Worm (Caenorhabditis elegans): Measurements from ENCODE around the gene fbxa-150.

DNA sequence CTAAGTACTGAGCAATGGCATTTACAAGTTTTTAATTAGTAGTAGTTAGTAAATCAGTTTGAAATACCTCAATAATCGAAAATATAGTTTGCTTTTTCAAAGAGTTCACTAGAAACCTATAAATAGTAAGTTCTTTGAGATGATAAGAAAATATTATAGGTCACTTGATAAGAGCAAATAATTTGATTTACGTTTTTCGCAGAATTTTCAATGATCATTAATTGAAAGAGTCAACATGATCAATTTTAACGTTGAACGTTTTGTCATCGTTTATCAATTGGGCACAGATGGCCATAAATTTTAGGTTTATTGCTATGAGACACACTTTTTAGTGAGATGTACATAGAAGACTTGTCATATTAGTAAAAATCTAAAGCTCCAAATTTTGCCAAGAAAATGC is 23.3 kb downstream of the fbxa-150 start:
- no peak for TF ChIP-seq him-1 (tag; optimal IDR thresholded peaks at IDR 0.05)
- no peak for TF ChIP-seq dao-5 (tag; optimal IDR thresholded peaks at IDR 0.05)
- TF ChIP-seq W03F9.2 (tag; optimal IDR thresholded peaks at IDR 0.05), result no peak
